Fruit fly (Drosophila melanogaster) whole organism: ENCODE data around the gene CG9951.

Source experiments
- pan ChIP-seq: fragments of >200 bp; optimal IDR thresholded peaks from 2 replicates; lab custom pipeline; 2017
- usp ChIP-seq: fragments of >200 bp; optimal IDR thresholded peaks from 2 replicates; lab custom pipeline; 2017; ENCODE audit warnings: missing biosample characterization, missing genetic modification characterization, mixed read lengths

DNA sequence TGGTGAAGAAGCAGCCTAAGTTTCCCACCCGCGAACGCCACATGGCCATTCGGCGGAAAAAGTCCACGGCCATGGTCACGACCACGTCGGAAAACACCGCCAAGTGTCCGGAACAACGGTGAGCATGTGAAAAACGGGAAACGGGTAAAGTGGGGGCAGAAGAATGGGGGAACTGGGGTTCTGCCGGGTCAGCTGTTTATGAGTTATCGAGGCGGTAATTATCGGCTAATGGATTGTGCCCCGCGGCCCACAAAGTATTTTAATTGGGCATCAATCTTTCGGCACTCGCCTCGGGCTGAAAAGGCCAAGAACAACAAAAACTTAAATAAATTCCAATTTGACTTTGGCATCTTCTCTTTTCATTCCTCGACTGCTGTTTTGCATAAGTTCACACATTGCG is 24.3 kb downstream of the CG9951 start:
- TF ChIP-seq pan (lab: Kevin White, UChicago), result no peak
- no peak for TF ChIP-seq usp (GFP tag; lab: Kevin White, UChicago)
